Fruit fly (Drosophila melanogaster): Measurements from ENCODE around the gene CG6621.

The CG6621 gene

DNA sequence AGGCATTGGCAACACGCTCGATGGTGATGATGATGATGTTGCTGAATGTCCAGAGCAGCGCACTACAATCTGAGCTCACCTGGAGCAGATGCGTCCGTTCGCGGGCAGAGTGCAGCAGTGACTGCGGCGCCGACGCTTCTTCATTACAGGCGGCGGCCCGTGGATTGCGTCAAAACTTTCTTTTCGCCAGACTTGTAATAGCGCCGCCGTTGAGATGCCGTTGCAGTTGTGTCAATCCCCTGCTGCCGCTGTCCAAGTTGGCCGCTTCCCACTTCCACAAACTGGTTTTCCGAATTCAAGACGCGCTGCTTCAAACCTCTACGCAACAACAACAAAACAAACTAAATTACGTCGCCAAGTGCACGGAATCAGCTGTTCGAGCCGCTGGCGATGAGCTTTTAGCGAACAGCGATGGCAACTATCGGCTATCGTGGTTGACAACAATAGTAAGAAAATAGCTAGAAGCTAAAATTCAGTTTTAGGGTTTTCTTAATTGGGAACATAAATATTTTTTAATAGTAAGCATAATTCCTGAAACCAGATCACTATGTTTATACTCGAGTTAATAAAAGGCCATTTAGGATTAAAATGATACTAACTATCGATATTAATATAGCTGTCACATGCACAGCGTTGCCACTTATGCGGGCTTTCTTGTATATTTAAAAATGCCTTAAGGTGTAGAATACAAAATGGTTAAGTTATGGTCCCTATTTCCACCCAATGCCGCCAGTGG lies 11.3 kb downstream of the CG6621 start, which contains the start of gene Tpc1 (continued):
- TF ChIP-seq HLH4C (GFP tag; IDR thresholded peaks at IDR 0.05; ENCODE audit: partially characterized antibody) (peak; percentile 77), HLHmδ (GFP tag; optimal IDR thresholded peaks at IDR 0.05) (peak; percentile 36), onecut (GFP tag; IDR thresholded peaks at IDR 0.05) (no peak), MBD-R2 (GFP tag; IDR thresholded peaks at IDR 0.05) (peak; percentile 93), CG12391 (tag; optimal IDR thresholded peaks at IDR 0.05) (peak; percentile 63), sima (GFP tag; optimal IDR thresholded peaks at IDR 0.05) (no peak), Hmr (GFP tag; optimal IDR thresholded peaks at IDR 0.05) (peak; percentile 17), Kr (GFP tag; optimal IDR thresholded peaks at IDR 0.05) (no peak), ewg (GFP tag; optimal IDR thresholded peaks at IDR 0.05) (no peak), Oli (tag; optimal IDR thresholded peaks at IDR 0.05) (no peak)

DNA sequence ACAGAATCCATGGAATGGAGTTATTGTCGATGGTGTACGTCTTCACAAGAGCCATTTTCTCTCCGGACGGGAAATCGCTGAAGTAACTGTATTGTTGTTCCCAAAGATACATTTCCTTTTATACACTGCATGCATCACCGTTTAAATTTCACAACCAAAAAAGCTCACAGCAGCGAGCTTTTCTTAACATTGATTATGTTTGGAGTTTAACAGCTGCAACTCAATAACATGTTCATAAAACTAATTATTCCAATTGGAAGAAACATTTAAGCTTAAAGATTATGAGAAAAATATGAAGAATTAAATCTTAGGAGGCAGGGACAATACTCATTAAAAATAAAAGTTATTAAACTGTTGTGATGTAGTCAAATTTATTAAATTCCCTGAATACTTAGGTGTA lies 14.1 kb downstream of the CG6621 start, which contains the start of gene CG14695:
TSS of gene CG14695 (minus strand) at position 101 of the 400 bp plus-strand sequence.
- 0 out of 3 replicates have a peak, but pooled peaks have one; percentile 14 for TF ChIP-seq zfh1 (GFP tag; IDR thresholded peaks at IDR 0.05)
- TF ChIP-seq hkb (optimal IDR thresholded peaks at IDR 0.05) = no peak
- peak; percentile 15; the same call in 1 of the 2 replicates for TF ChIP-seq hkb (GFP tag; IDR thresholded peaks at IDR 0.05)
- TF ChIP-seq vnd (GFP tag; IDR thresholded peaks at IDR 0.05; ENCODE audit: partially characterized antibody) = no peak
- TF ChIP-seq chinmo (GFP tag; IDR thresholded peaks at IDR 0.05; ENCODE audit: partially characterized antibody) = 0 out of 4 replicates have a peak, but pooled peaks have one; percentile 34

DNA sequence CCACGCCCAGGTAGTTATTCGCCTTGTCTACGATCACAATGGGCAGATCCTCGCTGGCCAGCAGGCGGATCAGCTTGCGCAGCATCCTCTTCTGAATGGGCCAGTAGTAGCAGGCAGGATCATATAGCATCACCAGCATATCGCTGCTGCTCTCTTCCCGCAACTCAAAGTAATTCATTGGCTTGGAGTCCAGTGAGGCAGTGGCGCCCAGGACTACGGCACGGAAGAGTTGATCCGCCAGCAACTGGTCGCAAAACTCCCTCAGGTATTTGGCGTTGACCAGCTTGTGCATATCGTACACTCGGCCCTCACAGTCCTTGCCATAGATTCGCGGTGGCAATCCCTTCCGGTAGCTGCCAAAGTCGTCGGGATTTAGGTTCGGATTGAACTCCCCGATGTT lies 14.7 kb downstream of the CG6621 start:
- TF ChIP-seq chinmo (GFP tag; IDR thresholded peaks at IDR 0.05; ENCODE audit: partially characterized antibody) (no peak), CG8478 (optimal IDR thresholded peaks at IDR 0.05) (peak; percentile 52), CG18764 (GFP tag; optimal IDR thresholded peaks at IDR 0.05) (no peak), ranshi (GFP tag; IDR thresholded peaks at IDR 0.05) (0 out of 2 replicates have a peak, but pooled peaks have one; percentile 4), Dek (tag; optimal IDR thresholded peaks at IDR 0.05) (no peak), CG10979 (tag; optimal IDR thresholded peaks at IDR 0.05) (no peak), NC2α (GFP tag; optimal IDR thresholded peaks at IDR 0.05) (no peak), CG1603 (tag; optimal IDR thresholded peaks at IDR 0.05) (no peak)

DNA sequence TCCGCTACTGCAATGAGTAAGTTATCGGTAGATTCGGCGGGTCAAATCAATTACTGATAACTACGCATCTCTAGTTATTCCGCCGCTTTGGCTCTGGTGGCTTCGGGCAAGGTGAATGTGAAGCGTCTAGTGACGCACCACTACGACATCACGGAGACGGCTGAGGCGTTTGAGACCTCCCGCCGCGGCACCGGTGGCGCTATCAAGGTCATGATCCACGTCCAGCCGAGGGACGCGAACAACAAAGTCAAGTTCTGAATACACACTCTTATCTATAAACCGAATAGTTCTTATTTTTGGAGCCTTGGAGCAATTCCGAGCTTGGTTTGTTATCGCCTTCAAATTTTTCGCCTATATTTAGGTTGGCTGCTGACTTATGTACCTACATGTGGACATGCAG lies 15.5 kb downstream of the CG6621 start:
- no peak for TF ChIP-seq Neu2 (GFP tag; optimal IDR thresholded peaks at IDR 0.05; ENCODE audit: borderline replicate concordance)
- no peak for TF ChIP-seq gsb (GFP tag; IDR thresholded peaks at IDR 0.05)
- TF ChIP-seq YL-1 (GFP tag; optimal IDR thresholded peaks at IDR 0.05) = no peak
- TF ChIP-seq CG1832 (GFP tag; optimal IDR thresholded peaks at IDR 0.05) = no peak
- TF ChIP-seq corto (GFP tag; optimal IDR thresholded peaks at IDR 0.05) = no peak
- TF ChIP-seq cwo (GFP tag; optimal IDR thresholded peaks at IDR 0.05) = peak; percentile 27
- TF ChIP-seq vvl (GFP tag; IDR thresholded peaks at IDR 0.05) = no peak
- peak; percentile 0 for TF ChIP-seq CG10543 (GFP tag; optimal IDR thresholded peaks at IDR 0.05)
- TF ChIP-seq sens (GFP tag) = peak; percentile 47
- TF ChIP-seq sug (tag; optimal IDR thresholded peaks at IDR 0.05) = peak; percentile 90
- no peak for TF ChIP-seq Dp (GFP tag; optimal IDR thresholded peaks at IDR 0.05)
- no peak for TF ChIP-seq CG8089 (GFP tag; optimal IDR thresholded peaks at IDR 0.05)
- TF ChIP-seq bowl (GFP tag; IDR thresholded peaks at IDR 0.05) = no peak
- no peak for TF ChIP-seq Abd-B (GFP tag; optimal IDR thresholded peaks at IDR 0.05)
- TF ChIP-seq CG10565 (GFP tag; optimal IDR thresholded peaks at IDR 0.05) = no peak
- peak; percentile 68 for TF ChIP-seq CG34376 (GFP tag; optimal IDR thresholded peaks at IDR 0.05)
- no peak for TF ChIP-seq CG10147 (GFP tag; optimal IDR thresholded peaks at IDR 0.05)
- no peak for TF ChIP-seq CG7839 (tag; optimal IDR thresholded peaks at IDR 0.05)
- no peak for TF ChIP-seq crol (GFP tag; IDR thresholded peaks at IDR 0.05)
- TF ChIP-seq Hr78 (GFP tag; optimal IDR thresholded peaks at IDR 0.05) = peak in 1 of 2 experiments; percentile 27
- TF ChIP-seq CG5953 (GFP tag; IDR thresholded peaks at IDR 0.05) = no peak
- peak; percentile 19 for TF ChIP-seq grn (GFP tag; optimal IDR thresholded peaks at IDR 0.05)
- TF ChIP-seq CG18619 (GFP tag; optimal IDR thresholded peaks at IDR 0.05) = no peak
